Worm (Caenorhabditis elegans): ENCODE measurements around the gene W06D11.2.

ce11 chrX:12288254-12288653 is 8.3 kb downstream of the W06D11.2 start, which contains the start of gene C04B4.5:
- TF ChIP-seq cog-1 (tag; optimal IDR thresholded peaks at IDR 0.05) (no peak), ref-1 (GFP tag; conservative IDR thresholded peaks at IDR 0.05) (no peak), ztf-29 (GFP tag; IDR thresholded peaks at IDR 0.05) (no peak), ztf-23 (GFP tag; IDR thresholded peaks at IDR 0.05) (no peak), flt-1 (GFP tag; IDR thresholded peaks at IDR 0.05) (no peak)
